Worm (Caenorhabditis elegans) whole organism, L3 larva: ENCODE results near the gene F18E2.15.

ENCODE experiments used
- ceh-16 ChIP-seq: sonication (generic microtip); optimal IDR thresholded peaks from 2 replicates; lab custom pipeline; 2017; ENCODE audit warnings: missing biosample characterization, missing genetic modification characterization
- elt-3 ChIP-seq, 3 experiments: fragments of 150-350 bp in 1 of 3; sonication (generic microtip) in 2 of 3; optimal IDR thresholded peaks; 2 replicates in 2 of 3; 4 replicates in 1 of 3; lab custom pipeline; 2014 to 2017; ENCODE audit warnings: missing biosample characterization in 3 of 3, missing genetic modification characterization in 3 of 3
- pqm-1 ChIP-seq: fragments of 150-350 bp; optimal IDR thresholded peaks from 2 replicates; lab custom pipeline; 2017; ENCODE audit warnings: missing biosample characterization, missing genetic modification characterization, inconsistent platforms
- snpc-4 ChIP-seq: fragments of 150-350 bp; optimal IDR thresholded peaks from 2 replicates; lab custom pipeline; 2014; ENCODE audit warnings: missing biosample characterization, missing genetic modification characterization
- tbx-2 ChIP-seq: sonication (generic microtip); optimal IDR thresholded peaks from 2 replicates; lab custom pipeline; 2016; ENCODE audit warnings: mild to moderate bottlenecking, missing genetic modification characterization, missing compliant biosample characterization
- zag-1 ChIP-seq: fragments of 150-350 bp; optimal IDR thresholded peaks from 2 replicates; lab custom pipeline; 2014; ENCODE audit warnings: missing biosample characterization, missing genetic modification characterization

DNA sequence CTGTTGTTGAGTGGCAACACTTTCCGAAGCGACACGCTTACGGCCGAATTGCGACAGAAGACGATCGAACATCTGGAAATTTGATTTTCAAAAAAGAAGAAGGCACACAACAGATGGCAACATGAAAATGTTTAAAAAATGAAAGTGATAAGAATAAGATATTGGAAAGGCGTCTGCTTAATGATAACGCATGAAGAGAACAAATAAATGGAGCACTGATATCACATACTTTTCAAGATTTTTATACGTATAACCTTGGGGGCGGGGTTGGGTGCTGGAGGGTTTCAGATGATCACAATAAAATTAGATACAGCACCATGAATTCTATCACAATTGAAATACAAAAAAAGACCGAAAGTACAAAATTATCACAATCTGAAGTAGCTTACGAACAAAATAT is 15.8 kb downstream of the F18E2.15 start, which contains the start of gene C15C8.7:
- TF ChIP-seq ceh-16 (tag; lab: Kevin White, UChicago) (no peak), zag-1 (tag; lab: Kevin White, UChicago) (no peak), tbx-2 (tag; lab: Kevin White, UChicago) (no peak), elt-3 (tag; optimal IDR thresholded peaks at IDR 0.05; lab: Kevin White, UChicago) (no peak), pqm-1 (tag; lab: Kevin White, UChicago) (peak; percentile 42), snpc-4 (tag; lab: Kevin White, UChicago) (no peak)
